Fruit fly (Drosophila melanogaster) whole organism, embryonic: Measurements from ENCODE around the gene CG9717.

ENCODE experiments used
- Abd-B ChIP-seq: fragments of 200-800 bp; sonication (Bioruptor generic); optimal IDR thresholded peaks from 2 replicates; lab custom pipeline; 2018; ENCODE audit warnings: missing biosample characterization, mild to moderate bottlenecking, missing genetic modification characterization, moderate library complexity
- Ada2b ChIP-seq: fragments of 200-800 bp; sonication (Bioruptor generic); IDR thresholded peaks from 2 replicates; pipeline ENCODE4 v1.3.6; 2022; ENCODE audit warnings: missing biosample characterization, missing genetic modification characterization
- Asciz ChIP-seq: fragments of 200-800 bp; sonication (Bioruptor generic); optimal IDR thresholded peaks from 2 replicates; lab custom pipeline; 2017; ENCODE audit warnings: missing biosample characterization, mild to moderate bottlenecking, missing genetic modification characterization, missing genetic modification reagents
- Atf3 ChIP-seq: fragments of 200-800 bp; sonication (Bioruptor generic); optimal IDR thresholded peaks from 3 replicates; lab custom pipeline; 2016; ENCODE audit warnings: missing biosample characterization, missing genetic modification characterization
- Bgb ChIP-seq: fragments of 200-800 bp; sonication (Bioruptor generic); IDR thresholded peaks from 2 replicates; pipeline ENCODE4 v1.3.6; 2022; ENCODE audit warnings: missing biosample characterization, missing genetic modification characterization; ENCODE audit not compliant: partially characterized antibody
- CG10431 ChIP-seq: fragments of 200-800 bp; sonication (Bioruptor generic); optimal IDR thresholded peaks from 3 replicates; lab custom pipeline; 2018; ENCODE audit warnings: missing biosample characterization, mild to moderate bottlenecking, missing genetic modification characterization
- CG10543 ChIP-seq: fragments of 200-800 bp; sonication (Bioruptor generic); optimal IDR thresholded peaks from 3 replicates; lab custom pipeline; 2017; ENCODE audit warnings: missing biosample characterization, mild to moderate bottlenecking, missing genetic modification characterization, moderate library complexity
- CG10565 ChIP-seq: fragments of 200-800 bp; sonication (Bioruptor generic); optimal IDR thresholded peaks from 3 replicates; lab custom pipeline; 2016; ENCODE audit warnings: missing biosample characterization, mild to moderate bottlenecking, missing genetic modification characterization
- CG12391 ChIP-seq: fragments of 200-800 bp; sonication (Bioruptor generic); optimal IDR thresholded peaks from 3 replicates; lab custom pipeline; 2018; ENCODE audit warnings: missing biosample characterization, mild to moderate bottlenecking, missing genetic modification characterization, moderate library complexity
- CG15514 ChIP-seq: fragments of 200-800 bp; sonication (Bioruptor generic); optimal IDR thresholded peaks from 3 replicates; lab custom pipeline; 2017; ENCODE audit warnings: missing biosample characterization, missing genetic modification characterization, mild to moderate bottlenecking, moderate library complexity, missing genetic modification reagents
- CG15696 ChIP-seq: fragments of 200-800 bp; sonication (Bioruptor generic); optimal IDR thresholded peaks from 2 replicates; lab custom pipeline; 2019; ENCODE audit warnings: missing biosample characterization, mild to moderate bottlenecking, missing genetic modification characterization, moderate library complexity
- CG16813 ChIP-seq: fragments of 200-800 bp; sonication (Bioruptor generic); IDR thresholded peaks from 3 replicates; pipeline ENCODE4 v1.3.6; 2022; ENCODE audit warnings: missing biosample characterization, missing genetic modification characterization; ENCODE audit not compliant: partially characterized antibody
- CG17186 ChIP-seq: fragments of 200-800 bp; sonication (Bioruptor generic); optimal IDR thresholded peaks from 3 replicates; lab custom pipeline; 2017; ENCODE audit warnings: missing biosample characterization, missing genetic modification reagents, missing genetic modification characterization
- CG17612 ChIP-seq: fragments of 200-800 bp; sonication (Bioruptor generic); IDR thresholded peaks from 2 replicates; pipeline ENCODE4 v1.3.6; 2022; ENCODE audit warnings: missing biosample characterization, missing genetic modification characterization
- CG18011 ChIP-seq: fragments of 200-800 bp; sonication (Bioruptor generic); optimal IDR thresholded peaks from 2 replicates; lab custom pipeline; 2017; ENCODE audit warnings: missing biosample characterization, missing genetic modification characterization, mild to moderate bottlenecking, moderate library complexity, missing genotype
- CG2875 ChIP-seq: fragments of 200-800 bp; sonication (Bioruptor generic); optimal IDR thresholded peaks from 2 replicates; lab custom pipeline; 2017; ENCODE audit warnings: missing biosample characterization, mild to moderate bottlenecking, missing genetic modification characterization, missing genetic modification reagents
- CG31224 ChIP-seq: fragments of 200-800 bp; sonication (Bioruptor generic); IDR thresholded peaks from 2 replicates; pipeline ENCODE4 v1.3.6; 2022; ENCODE audit warnings: missing biosample characterization, missing genetic modification characterization
- CG33557 ChIP-seq: fragments of 200-800 bp; sonication (Bioruptor generic); optimal IDR thresholded peaks from 2 replicates; lab custom pipeline; 2019; ENCODE audit warnings: missing biosample characterization, mild to moderate bottlenecking, missing genetic modification characterization, moderate library complexity
- CG3847 ChIP-seq: fragments of 200-800 bp; sonication (Bioruptor generic); IDR thresholded peaks from 2 replicates; pipeline ENCODE4 v1.3.6; 2022; ENCODE audit warnings: missing biosample characterization, missing genetic modification characterization
- CG43689 ChIP-seq: fragments of 200-800 bp; sonication (Bioruptor generic); IDR thresholded peaks from 2 replicates; pipeline ENCODE4 v1.3.6; 2022; ENCODE audit warnings: missing biosample characterization, missing genetic modification characterization
- CG4854 ChIP-seq: fragments of 200-800 bp; sonication (Bioruptor generic); optimal IDR thresholded peaks from 2 replicates; lab custom pipeline; 2016; ENCODE audit warnings: missing biosample characterization, missing genetic modification characterization, inconsistent platforms
- CG5245 ChIP-seq: fragments of 200-800 bp; sonication (Bioruptor generic); optimal IDR thresholded peaks from 3 replicates; lab custom pipeline; 2016; ENCODE audit warnings: missing biosample characterization, missing genetic modification characterization
- CG8765 ChIP-seq: fragments of 200-800 bp; sonication (Bioruptor generic); IDR thresholded peaks from 2 replicates; pipeline ENCODE4 v1.3.6; 2022; ENCODE audit warnings: missing biosample characterization, missing genetic modification characterization
- D19A ChIP-seq: fragments of 200-800 bp; optimal IDR thresholded peaks from 3 replicates; lab custom pipeline; 2019; ENCODE audit warnings: missing biosample characterization, mild to moderate bottlenecking, missing genetic modification characterization, moderate library complexity
- Dip3 ChIP-seq: fragments of 200-800 bp; sonication (Bioruptor generic); optimal IDR thresholded peaks from 3 replicates; lab custom pipeline; 2016; ENCODE audit warnings: missing biosample characterization, missing genetic modification characterization
- ERR ChIP-seq: fragments of 200-800 bp; sonication (Bioruptor generic); optimal IDR thresholded peaks from 2 replicates; lab custom pipeline; 2016; ENCODE audit warnings: missing biosample characterization, missing genetic modification characterization
- HLHmδ ChIP-seq: fragments of 200-800 bp; sonication (Bioruptor generic); optimal IDR thresholded peaks from 2 replicates; lab custom pipeline; 2018; ENCODE audit warnings: missing biosample characterization, mild to moderate bottlenecking, missing genetic modification characterization, moderate library complexity
- Hsf ChIP-seq: fragments of 200-800 bp; sonication (Bioruptor generic); optimal IDR thresholded peaks from 3 replicates; lab custom pipeline; 2016; ENCODE audit warnings: missing biosample characterization, missing genetic modification characterization
- MTF-1 ChIP-seq: fragments of 200-800 bp; sonication (Bioruptor generic); optimal IDR thresholded peaks from 2 replicates; lab custom pipeline; 2018; ENCODE audit warnings: missing biosample characterization, mild to moderate bottlenecking, missing genetic modification characterization, borderline replicate concordance
- Meics ChIP-seq: fragments of 200-800 bp; sonication (Bioruptor generic); optimal IDR thresholded peaks from 2 replicates; lab custom pipeline; 2017; ENCODE audit warnings: missing biosample characterization, mild to moderate bottlenecking, missing genetic modification characterization
- Mrtf ChIP-seq: fragments of 200-800 bp; sonication (Bioruptor generic); IDR thresholded peaks from 3 replicates; pipeline ENCODE4 v1.3.6; 2022; ENCODE audit warnings: missing biosample characterization, missing genetic modification characterization
- NC2β ChIP-seq: fragments of 200-800 bp; sonication (Bioruptor generic); optimal IDR thresholded peaks from 2 replicates; lab custom pipeline; 2016; ENCODE audit warnings: missing biosample characterization, missing genetic modification characterization
- Neu2 ChIP-seq: fragments of 200-800 bp; sonication (Bioruptor generic); optimal IDR thresholded peaks from 3 replicates; lab custom pipeline; 2016; ENCODE audit warnings: missing biosample characterization, missing genetic modification characterization, borderline replicate concordance
- Pdp1 ChIP-seq, 2 experiments: fragments of 200-800 bp; sonication (Bioruptor generic); optimal IDR thresholded peaks; 3 replicates each; lab custom pipeline; 2016; ENCODE audit warnings: missing biosample characterization in 2 of 2, missing genetic modification characterization in 2 of 2, mild to moderate bottlenecking in 1 of 2, moderate library complexity in 1 of 2
- Ssrp ChIP-seq: fragments of 200-800 bp; sonication (Bioruptor generic); optimal IDR thresholded peaks from 2 replicates; lab custom pipeline; 2018; ENCODE audit warnings: missing biosample characterization, mild to moderate bottlenecking, missing genetic modification characterization, moderate library complexity
- Usf ChIP-seq: fragments of 200-800 bp; sonication (Bioruptor generic); optimal IDR thresholded peaks from 2 replicates; lab custom pipeline; 2017; ENCODE audit warnings: missing genotype, missing biosample characterization, missing genetic modification characterization
- Xrp1 ChIP-seq: fragments of 200-800 bp; sonication (Bioruptor generic); IDR thresholded peaks from 2 replicates; pipeline ENCODE4 v1.3.6; 2022; ENCODE audit warnings: missing biosample characterization, missing genetic modification characterization
- br ChIP-seq: fragments of >200 bp; optimal IDR thresholded peaks from 2 replicates; lab custom pipeline; 2017
- cad ChIP-seq: fragments of >200 bp; optimal IDR thresholded peaks from 2 replicates; lab custom pipeline; 2017; ENCODE audit warnings: missing biosample characterization, missing genetic modification characterization
- corto ChIP-seq: fragments of 200-800 bp; sonication (Bioruptor generic); optimal IDR thresholded peaks from 2 replicates; lab custom pipeline; 2016; ENCODE audit warnings: missing biosample characterization, mild to moderate bottlenecking, missing genetic modification characterization, moderate library complexity
- fd102C ChIP-seq: fragments of 200-800 bp; sonication (Bioruptor generic); optimal IDR thresholded peaks from 2 replicates; lab custom pipeline; 2018; ENCODE audit warnings: missing biosample characterization, mild to moderate bottlenecking, missing genetic modification characterization, moderate library complexity
- gfzf ChIP-seq: fragments of 200-800 bp; sonication (Bioruptor generic); optimal IDR thresholded peaks from 2 replicates; lab custom pipeline; 2016; ENCODE audit warnings: missing biosample characterization, mild to moderate bottlenecking, missing genetic modification characterization, moderate library complexity
- h ChIP-seq: fragments of >200 bp; optimal IDR thresholded peaks from 2 replicates; lab custom pipeline; 2017
- her ChIP-seq: fragments of 200-800 bp; sonication (Bioruptor generic); optimal IDR thresholded peaks from 2 replicates; lab custom pipeline; 2016; ENCODE audit warnings: missing biosample characterization, missing genetic modification characterization
- pb ChIP-seq: fragments of 200-800 bp; sonication (Bioruptor generic); optimal IDR thresholded peaks from 3 replicates; lab custom pipeline; 2016; ENCODE audit warnings: missing biosample characterization, missing genetic modification characterization
- pros ChIP-seq: fragments of 200-800 bp; sonication (Bioruptor generic); optimal IDR thresholded peaks from 3 replicates; lab custom pipeline; 2019; ENCODE audit warnings: missing biosample characterization, mild to moderate bottlenecking, missing genetic modification characterization, moderate library complexity
- ssp ChIP-seq: fragments of 200-800 bp; sonication (Bioruptor generic); IDR thresholded peaks from 2 replicates; pipeline ENCODE4 v1.3.6; 2022; ENCODE audit warnings: missing biosample characterization, missing genetic modification characterization
- ttk ChIP-seq: fragments of 200-800 bp; sonication (Bioruptor generic); IDR thresholded peaks from 2 replicates; pipeline ENCODE4 v2.1.2; 2022; ENCODE audit warnings: missing biosample characterization, missing genetic modification characterization
- zfh1 ChIP-seq: fragments of 200-800 bp; sonication (Bioruptor generic); IDR thresholded peaks from 3 replicates; pipeline ENCODE4 v1.3.6; 2022; ENCODE audit warnings: missing biosample characterization, missing genetic modification characterization

CG9717 gene

dm6 chr3R:30600154-30601009, 13.3 kb upstream of the CG9717 start (continued):
- TF ChIP-seq CG17612 (peak; percentile 83), NC2β (GFP tag; lab: Kevin White, UChicago) (peak; percentile 91), ERR (GFP tag; lab: Kevin White, UChicago) (peak; percentile 84), CG10543 (peak; percentile 70), Ssrp (tag; lab: Kevin White, UChicago) (peak; percentile 78), h (lab: Kevin White, UChicago) (no peak), D19A (peak; percentile 86), CG3847 (GFP tag; lab: Robert Waterston, UW) (peak; percentile 90), fd102C (GFP tag; lab: Kevin White, UChicago) (peak; percentile 56), Pdp1 (GFP tag; optimal IDR thresholded peaks at IDR 0.05; lab: Kevin White, UChicago) (peak; percentile 89 to 92), Asciz (peak; percentile 86), Abd-B (GFP tag; lab: Kevin White, UChicago) (peak; percentile 70), CG10565 (GFP tag; lab: Kevin White, UChicago) (no peak), CG31224 (GFP tag; lab: Robert Waterston, UW) (peak; percentile 81), cad (no peak), CG15514 (GFP tag; lab: Kevin White, UChicago) (peak; percentile 82), CG16813 (GFP tag; lab: Robert Waterston, UW) (no peak), ttk (GFP tag; lab: Robert Waterston, UW) (peak; percentile 89), CG18011 (GFP tag; lab: Kevin White, UChicago) (peak; percentile 81), her (peak; percentile 61), HLHmδ (GFP tag; lab: Kevin White, UChicago) (no peak), Atf3 (GFP tag; lab: Kevin White, UChicago) (peak; percentile 85), ssp (GFP tag; lab: Robert Waterston, UW) (peak; percentile 73), CG17186 (peak; percentile 9), CG5245 (GFP tag; lab: Kevin White, UChicago) (peak; percentile 90), CG12391 (tag; lab: Kevin White, UChicago) (peak; percentile 92), Neu2 (peak; percentile 48), Ada2b (GFP tag; lab: Robert Waterston, UW) (peak; percentile 93), zfh1 (GFP tag; lab: Robert Waterston, UW) (peak; percentile 93), Hsf (GFP tag; lab: Kevin White, UChicago) (peak; percentile 90), CG33557 (GFP tag; lab: Kevin White, UChicago) (peak; percentile 63), Bgb (no peak), CG10431 (GFP tag; lab: Kevin White, UChicago) (no peak), MTF-1 (GFP tag; lab: Kevin White, UChicago) (peak; percentile 62), Xrp1 (GFP tag; lab: Robert Waterston, UW) (peak; percentile 95), CG2875 (GFP tag; lab: Kevin White, UChicago) (peak; percentile 85), CG4854 (GFP tag; lab: Kevin White, UChicago) (peak; percentile 91), pros (GFP tag; lab: Kevin White, UChicago) (no peak), Dip3 (GFP tag; lab: Kevin White, UChicago) (peak; percentile 90), corto (GFP tag; lab: Kevin White, UChicago) (peak; percentile 79), Usf (peak; percentile 69), Meics (GFP tag; lab: Kevin White, UChicago) (peak; percentile 91), br (lab: Kevin White, UChicago) (no peak), CG8765 (GFP tag; lab: Robert Waterston, UW) (peak; percentile 63), Mrtf (GFP tag; lab: Robert Waterston, UW) (peak; percentile 87), pb (GFP tag; lab: Kevin White, UChicago) (peak; percentile 74), gfzf (GFP tag; lab: Kevin White, UChicago) (no peak), CG43689 (GFP tag; lab: Robert Waterston, UW) (peak; percentile 91), CG15696 (tag; lab: Kevin White, UChicago) (peak; percentile 74)
